Worm (Caenorhabditis elegans): ENCODE results near the gene B0303.7.

Gene B0303.7

DNA sequence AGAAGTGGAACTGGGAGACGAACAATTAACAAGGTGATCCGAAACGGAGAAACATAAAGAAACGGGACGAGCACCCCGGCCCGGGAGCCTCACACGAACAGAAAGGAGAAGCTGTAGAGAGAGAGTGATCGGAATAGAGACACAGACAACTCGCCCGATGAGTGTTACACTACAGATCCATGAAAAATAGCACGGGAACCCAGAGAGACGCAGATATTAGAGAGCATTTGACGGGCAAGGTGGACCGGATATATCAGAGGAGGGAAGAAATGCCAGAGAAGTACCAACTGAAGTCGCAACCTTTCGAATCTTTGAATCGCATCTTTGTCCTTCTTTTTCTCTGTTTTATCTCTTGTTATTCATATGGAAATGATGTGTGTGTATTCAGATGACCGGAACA lies 9.0 kb upstream of the B0303.7 start, which contains the start of gene anmt-1:
anmt-1 (plus strand) TSS at position 388 of the 400 bp plus-strand sequence.
- TF ChIP-seq unc-62 (GFP tag; optimal IDR thresholded peaks at IDR 0.05) (no peak), hlh-4 (tag; optimal IDR thresholded peaks at IDR 0.05) (no peak), ceh-63 (GFP tag; optimal IDR thresholded peaks at IDR 0.05) (no peak), efl-1 (optimal IDR thresholded peaks at IDR 0.05) (peak in 1 of 2 experiments; percentile 10), efl-1 (GFP tag; optimal IDR thresholded peaks at IDR 0.05 in 1 of 2) (no peak), mab-9 (GFP tag; IDR thresholded peaks at IDR 0.05) (no peak), nhr-71 (tag; optimal IDR thresholded peaks at IDR 0.05) (peak; percentile 36), snpc-4 (tag; optimal IDR thresholded peaks at IDR 0.05) (no peak), lin-13 (GFP tag; optimal IDR thresholded peaks at IDR 0.05) (no peak), nhr-12 (tag; optimal IDR thresholded peaks at IDR 0.05) (no peak), nhr-47 (tag; optimal IDR thresholded peaks at IDR 0.05) (no peak), rnt-1 (tag; optimal IDR thresholded peaks at IDR 0.05) (peak; percentile 57), ets-5 (GFP tag; IDR thresholded peaks at IDR 0.05) (no peak), hlh-17 (GFP tag; optimal IDR thresholded peaks at IDR 0.05; ENCODE audit: borderline replicate concordance) (no peak), lin-15B (tag; optimal IDR thresholded peaks at IDR 0.05) (no peak), nhr-90 (tag; optimal IDR thresholded peaks at IDR 0.05; ENCODE audit: poor library complexity) (no peak), zag-1 (tag; optimal IDR thresholded peaks at IDR 0.05) (no peak), nhr-84 (tag; optimal IDR thresholded peaks at IDR 0.05) (no peak), fkh-8 (tag; optimal IDR thresholded peaks at IDR 0.05) (no peak), skn-1 (tag; optimal IDR thresholded peaks at IDR 0.05) (no peak), sox-4 (tag; optimal IDR thresholded peaks at IDR 0.05) (no peak), C34B4.2 (tag; optimal IDR thresholded peaks at IDR 0.05) (no peak), ceh-8 (GFP tag; optimal IDR thresholded peaks at IDR 0.05) (no peak), nhr-20 (tag; optimal IDR thresholded peaks at IDR 0.05) (no peak), ceh-88 (GFP tag; IDR thresholded peaks at IDR 0.05) (no peak), unc-86 (tag; optimal IDR thresholded peaks at IDR 0.05) (no peak), ceh-82 (tag; optimal IDR thresholded peaks at IDR 0.05) (no peak), sptf-1 (tag; optimal IDR thresholded peaks at IDR 0.05) (no peak), nhr-77 (tag; optimal IDR thresholded peaks at IDR 0.05) (no peak), snu-23 (GFP tag; optimal IDR thresholded peaks at IDR 0.05) (peak; percentile 12), alr-1 (tag; optimal IDR thresholded peaks at IDR 0.05; ENCODE audit: borderline replicate concordance) (no peak), pag-3 (tag; optimal IDR thresholded peaks at IDR 0.05; ENCODE audit: borderline replicate concordance, insufficient read depth) (no peak), unc-130 (tag; optimal IDR thresholded peaks at IDR 0.05) (no peak), lsy-2 (tag; optimal IDR thresholded peaks at IDR 0.05) (no peak), lin-14 (GFP tag; optimal IDR thresholded peaks at IDR 0.05) (peak; percentile 59), F16B12.6 (tag; optimal IDR thresholded peaks at IDR 0.05) (no peak), lin-35 (GFP tag; optimal IDR thresholded peaks at IDR 0.05) (no peak)

DNA sequence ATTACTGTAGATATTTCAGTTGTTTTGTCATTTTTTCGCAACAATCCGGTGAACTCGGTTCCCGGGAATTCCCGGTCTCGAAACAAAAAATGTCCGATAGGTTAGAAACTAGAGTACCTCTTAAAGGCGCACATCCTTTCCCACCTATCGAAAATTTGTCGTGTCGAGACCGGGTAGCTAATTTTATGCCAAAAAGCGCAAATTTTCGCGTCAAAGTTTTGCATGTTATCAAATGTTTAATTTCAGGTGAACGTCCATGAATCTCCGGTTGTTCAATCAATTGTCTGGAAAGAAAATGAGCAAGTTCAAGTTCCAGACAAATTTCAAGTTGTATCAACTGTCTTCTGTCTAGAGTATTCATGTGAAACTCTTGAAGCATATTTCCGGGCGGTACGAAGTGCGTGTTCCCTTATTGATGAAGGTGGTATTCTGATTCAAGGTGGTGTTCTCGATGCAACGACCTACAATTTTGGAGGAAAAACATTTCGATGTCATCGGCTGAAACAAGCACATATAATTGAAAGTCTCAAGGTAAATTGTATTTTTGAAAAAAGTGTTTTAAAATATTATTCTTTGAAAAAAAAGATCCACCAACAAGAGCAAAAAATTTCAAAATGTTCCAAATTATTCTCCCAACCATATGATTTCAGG lies 7.7 kb upstream of the B0303.7 start:
- no peak for TF ChIP-seq aha-1 (tag; optimal IDR thresholded peaks at IDR 0.05)
- no peak for TF ChIP-seq aly-2 (tag; optimal IDR thresholded peaks at IDR 0.05)
- no peak for TF ChIP-seq xbp-1 (tag; optimal IDR thresholded peaks at IDR 0.05)
- no peak for TF ChIP-seq sup-37 (GFP tag; optimal IDR thresholded peaks at IDR 0.05)
- TF ChIP-seq irx-1 (tag; optimal IDR thresholded peaks at IDR 0.05), result no peak
- TF ChIP-seq mab-9 (GFP tag; IDR thresholded peaks at IDR 0.05), result no peak
- no peak for TF ChIP-seq nhr-84 (tag; optimal IDR thresholded peaks at IDR 0.05)
- TF ChIP-seq hlh-4 (tag; optimal IDR thresholded peaks at IDR 0.05), result no peak
- TF ChIP-seq egl-27 (tag; optimal IDR thresholded peaks at IDR 0.05), result no peak
- no peak for TF ChIP-seq fkh-10 (GFP tag; optimal IDR thresholded peaks at IDR 0.05)
- TF ChIP-seq unc-62 (GFP tag; optimal IDR thresholded peaks at IDR 0.05), result no peak
- no peak for TF ChIP-seq tlp-1 (tag; optimal IDR thresholded peaks at IDR 0.05)
- no peak for TF ChIP-seq Y116A8C.19 (tag; optimal IDR thresholded peaks at IDR 0.05; ENCODE audit: borderline replicate concordance)
- TF ChIP-seq hlh-17 (GFP tag; optimal IDR thresholded peaks at IDR 0.05; ENCODE audit: borderline replicate concordance), result no peak
- TF ChIP-seq pax-3 (tag; optimal IDR thresholded peaks at IDR 0.05), result no peak
- no peak for TF ChIP-seq ceh-82 (tag; optimal IDR thresholded peaks at IDR 0.05)
